Worm (Caenorhabditis elegans): Measurements from ENCODE around the gene F54D5.15.

Gene F54D5.15

DNA sequence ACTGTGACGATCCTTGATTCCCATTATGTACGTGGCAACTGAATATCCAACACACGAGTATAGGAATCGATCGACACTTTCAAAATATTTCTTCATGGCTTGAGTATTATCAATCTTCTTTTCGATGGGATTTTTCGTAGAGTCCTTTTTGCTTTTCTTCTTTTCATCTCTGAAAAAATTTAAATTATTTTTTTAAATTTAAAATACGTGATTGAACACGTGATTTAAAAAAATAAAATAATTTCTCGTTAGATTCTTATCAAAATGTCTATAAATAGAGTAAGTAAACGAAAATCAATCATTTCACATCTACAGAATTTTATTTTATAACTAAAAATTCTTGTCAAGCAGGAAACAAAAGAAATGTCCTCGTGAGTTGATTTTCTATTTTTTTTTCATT is 42.7 kb downstream of the F54D5.15 start, which contains the start of gene Y62F5A.10:
TSS of gene Y62F5A.10 (plus strand) at position 301 of the 400 bp plus-strand sequence.
- TF ChIP-seq T22C8.4 (GFP tag; IDR thresholded peaks at IDR 0.05) = no peak
- TF ChIP-seq flt-1 (GFP tag; IDR thresholded peaks at IDR 0.05) = no peak
- TF ChIP-seq tab-1 (GFP tag; IDR thresholded peaks at IDR 0.05) = no peak
- TF ChIP-seq ztf-23 (GFP tag; IDR thresholded peaks at IDR 0.05) = no peak
- TF ChIP-seq ref-1 (GFP tag; conservative IDR thresholded peaks at IDR 0.05) = no peak
- no peak for TF ChIP-seq ztf-29 (GFP tag; IDR thresholded peaks at IDR 0.05)
- no peak for TF ChIP-seq med-1 (GFP tag; optimal IDR thresholded peaks at IDR 0.05; ENCODE audit: insufficient read depth)
- no peak for TF ChIP-seq cog-1 (tag; optimal IDR thresholded peaks at IDR 0.05)
- no peak for TF ChIP-seq klf-2 (GFP tag; conservative IDR thresholded peaks at IDR 0.05)

DNA sequence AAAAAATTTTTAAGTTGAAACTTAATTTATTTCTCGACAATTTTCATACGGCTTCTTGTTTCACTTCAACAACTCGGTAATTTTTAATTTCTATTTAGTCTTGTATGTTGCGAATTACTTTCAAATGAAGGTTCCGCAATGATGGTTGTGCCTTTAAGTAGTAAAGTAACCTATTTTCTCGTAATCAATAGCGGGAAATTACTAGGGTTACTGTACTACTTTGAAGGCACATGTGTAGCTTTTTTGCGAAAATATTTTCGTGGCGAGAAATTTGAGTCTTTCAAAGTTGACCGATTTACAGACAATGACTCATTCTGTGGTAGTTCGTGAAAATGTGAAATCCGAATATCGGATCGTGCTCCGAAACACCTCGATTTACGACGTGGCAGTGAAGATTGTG is 45.8 kb downstream of the F54D5.15 start, which contains the start of gene B0334.10:
TSS of gene B0334.10 (plus strand) at position 301 of the 400 bp plus-strand sequence.
- TF ChIP-seq ztf-23 (GFP tag; IDR thresholded peaks at IDR 0.05) (no peak), cog-1 (tag; optimal IDR thresholded peaks at IDR 0.05) (no peak), ztf-29 (GFP tag; IDR thresholded peaks at IDR 0.05) (no peak), klf-2 (GFP tag; conservative IDR thresholded peaks at IDR 0.05) (no peak), flt-1 (GFP tag; IDR thresholded peaks at IDR 0.05) (no peak), med-1 (GFP tag; optimal IDR thresholded peaks at IDR 0.05; ENCODE audit: insufficient read depth) (no peak)

DNA sequence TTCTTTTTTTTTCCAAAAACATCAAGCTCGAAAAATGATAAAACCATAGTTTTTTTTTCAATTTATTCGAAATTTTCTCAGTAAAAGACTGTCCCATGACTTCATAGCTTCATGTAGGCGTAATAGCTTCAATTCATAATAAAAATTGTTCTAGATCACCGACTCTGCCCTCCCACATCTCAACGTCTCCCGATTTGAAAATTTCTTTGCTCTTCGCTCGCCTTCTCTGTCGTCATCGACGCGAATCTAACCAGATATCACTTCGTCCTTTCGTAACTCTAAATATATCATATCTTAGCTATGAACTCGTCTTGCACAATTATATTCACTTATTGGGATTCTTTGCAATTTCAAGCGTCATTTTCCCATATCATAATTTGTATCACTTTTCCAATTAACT is 49.3 kb downstream of the F54D5.15 start, which contains the start of gene srh-44:
TSS of gene srh-44 (plus strand) at position 301 of the 400 bp plus-strand sequence.
- TF ChIP-seq ztf-29 (GFP tag; IDR thresholded peaks at IDR 0.05) = no peak
- no peak for TF ChIP-seq med-1 (GFP tag; optimal IDR thresholded peaks at IDR 0.05; ENCODE audit: insufficient read depth)
- no peak for TF ChIP-seq ztf-23 (GFP tag; IDR thresholded peaks at IDR 0.05)
- TF ChIP-seq cog-1 (tag; optimal IDR thresholded peaks at IDR 0.05) = no peak
- no peak for TF ChIP-seq klf-2 (GFP tag; conservative IDR thresholded peaks at IDR 0.05)
- TF ChIP-seq tab-1 (GFP tag; IDR thresholded peaks at IDR 0.05) = no peak
- TF ChIP-seq flt-1 (GFP tag; IDR thresholded peaks at IDR 0.05) = no peak
- TF ChIP-seq T22C8.4 (GFP tag; IDR thresholded peaks at IDR 0.05) = no peak

DNA sequence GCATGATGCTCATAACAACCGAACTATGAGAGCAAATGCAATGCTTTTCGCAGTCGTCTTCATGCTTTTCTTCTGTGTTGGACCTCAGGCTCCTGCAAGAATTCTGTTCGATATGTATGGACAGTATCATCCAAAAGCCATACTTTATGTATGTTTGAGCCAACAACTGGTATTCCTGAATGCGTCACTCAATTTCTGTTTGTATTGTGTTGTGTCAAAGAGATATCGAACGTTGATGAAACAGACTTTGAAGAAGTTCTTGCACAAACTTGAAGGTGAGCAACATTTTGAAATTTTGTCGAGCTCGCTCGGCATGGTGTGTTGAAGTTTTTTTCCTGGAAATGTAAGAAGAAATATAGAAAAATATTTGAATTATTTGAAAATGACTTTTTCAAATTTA is 51.1 kb downstream of the F54D5.15 start:
- no peak for TF ChIP-seq T22C8.4 (GFP tag; IDR thresholded peaks at IDR 0.05)
- TF ChIP-seq cog-1 (tag; optimal IDR thresholded peaks at IDR 0.05) = no peak
- no peak for TF ChIP-seq ref-1 (GFP tag; conservative IDR thresholded peaks at IDR 0.05)
- TF ChIP-seq klf-2 (GFP tag; conservative IDR thresholded peaks at IDR 0.05) = no peak
- TF ChIP-seq flt-1 (GFP tag; IDR thresholded peaks at IDR 0.05) = no peak
- TF ChIP-seq ztf-29 (GFP tag; IDR thresholded peaks at IDR 0.05) = no peak
- no peak for TF ChIP-seq tab-1 (GFP tag; IDR thresholded peaks at IDR 0.05)
- TF ChIP-seq ztf-23 (GFP tag; IDR thresholded peaks at IDR 0.05) = no peak
- TF ChIP-seq med-1 (GFP tag; optimal IDR thresholded peaks at IDR 0.05; ENCODE audit: insufficient read depth) = no peak

DNA sequence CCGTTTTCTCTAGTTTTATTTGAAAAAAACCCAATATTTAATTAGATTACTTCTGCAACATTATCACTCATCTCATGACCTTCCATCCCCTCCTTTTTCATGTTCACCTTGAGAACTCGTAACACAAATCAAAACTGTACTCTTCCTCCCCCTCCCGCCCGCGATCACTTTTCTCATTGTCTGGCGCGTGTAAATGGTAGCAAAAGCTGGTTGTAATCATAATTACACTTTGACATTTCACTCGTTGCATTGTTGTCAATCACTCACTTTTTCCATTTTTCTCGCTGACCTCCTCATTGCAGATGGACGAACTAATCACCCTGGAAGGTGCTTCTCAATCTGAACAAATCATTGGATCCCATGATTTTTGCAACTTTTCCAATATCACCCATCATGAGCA is 53.7 kb downstream of the F54D5.15 start, which contains the start of gene npr-41:
TSS of gene npr-41 (plus strand) at position 301 of the 400 bp plus-strand sequence.
- TF ChIP-seq ztf-23 (GFP tag; IDR thresholded peaks at IDR 0.05) (no peak), T22C8.4 (GFP tag; IDR thresholded peaks at IDR 0.05) (no peak), klf-2 (GFP tag; conservative IDR thresholded peaks at IDR 0.05) (no peak), med-1 (GFP tag; optimal IDR thresholded peaks at IDR 0.05; ENCODE audit: insufficient read depth) (no peak), cog-1 (tag; optimal IDR thresholded peaks at IDR 0.05) (no peak), tab-1 (GFP tag; IDR thresholded peaks at IDR 0.05) (no peak), ztf-29 (GFP tag; IDR thresholded peaks at IDR 0.05) (no peak), flt-1 (GFP tag; IDR thresholded peaks at IDR 0.05) (no peak), ref-1 (GFP tag; conservative IDR thresholded peaks at IDR 0.05) (no peak)

Measured in whole organism, midembryonic.